Worm (Caenorhabditis elegans): Measurements from ENCODE around the gene vps-60.

Gene vps-60

DNA sequence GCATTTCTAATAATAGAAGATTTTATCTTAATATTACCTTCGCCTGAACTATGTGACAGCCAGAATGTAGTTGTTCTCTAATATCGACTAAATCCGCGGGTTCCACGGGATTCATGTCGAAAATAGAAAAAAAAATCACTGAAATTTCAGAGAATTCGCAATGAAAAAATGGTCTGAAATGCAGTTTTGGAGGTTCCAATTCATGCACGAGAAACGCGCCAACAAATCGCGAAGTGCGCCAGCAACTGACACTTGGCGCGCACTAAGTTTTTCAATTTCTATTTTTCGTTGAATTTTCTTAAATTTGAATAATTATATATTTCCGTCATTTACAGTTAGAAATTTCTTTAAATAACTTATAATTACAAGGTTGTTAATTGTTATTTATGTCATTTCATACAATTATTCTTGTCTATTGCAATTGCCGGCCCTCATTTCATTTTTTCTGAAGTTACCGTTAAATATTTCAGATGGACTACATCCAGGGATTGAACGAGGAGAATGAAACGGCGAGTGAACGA, 36.0 kb downstream of the vps-60 start, which contains the start of the genes F25G6.9 and symk-1 (continued):
- peak; percentile 80 for TF ChIP-seq irx-1 (tag; optimal IDR thresholded peaks at IDR 0.05)
- TF ChIP-seq nhr-71 (tag; optimal IDR thresholded peaks at IDR 0.05): peak; percentile 86
- peak; percentile 75 for TF ChIP-seq snpc-4 (tag; optimal IDR thresholded peaks at IDR 0.05)
- peak; percentile 87 for TF ChIP-seq mep-1 (tag; optimal IDR thresholded peaks at IDR 0.05)
- TF ChIP-seq efl-3 (GFP tag; optimal IDR thresholded peaks at IDR 0.05): no peak
- no peak for TF ChIP-seq nhr-76 (tag; optimal IDR thresholded peaks at IDR 0.05)
- no peak for TF ChIP-seq unc-62 (GFP tag; optimal IDR thresholded peaks at IDR 0.05)
- TF ChIP-seq egl-27 (tag; optimal IDR thresholded peaks at IDR 0.05): no peak

DNA sequence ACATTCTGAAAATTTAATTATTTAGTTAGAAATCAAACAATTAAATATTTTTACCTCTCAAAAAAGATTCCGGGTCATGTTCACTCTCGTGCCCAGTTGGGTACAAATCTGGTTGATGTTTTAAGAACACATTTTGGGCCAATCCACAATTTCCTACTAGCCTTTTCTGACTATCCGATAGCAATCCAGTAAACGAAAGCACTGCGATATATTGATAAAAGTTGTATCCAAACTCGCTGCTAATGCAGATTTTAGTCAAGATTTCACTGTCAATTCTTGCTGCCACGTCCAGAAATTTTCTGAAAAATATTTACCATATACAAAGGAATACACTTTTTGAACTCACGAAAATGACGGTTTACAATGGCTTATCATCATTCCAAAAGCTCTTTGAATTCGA, 36.8 kb downstream of the vps-60 start:
- TF ChIP-seq nhr-76 (tag; optimal IDR thresholded peaks at IDR 0.05) (no peak), lin-15B (tag; optimal IDR thresholded peaks at IDR 0.05) (no peak), nhr-47 (tag; optimal IDR thresholded peaks at IDR 0.05) (no peak), efl-1 (optimal IDR thresholded peaks at IDR 0.05) (no peak), efl-1 (GFP tag; optimal IDR thresholded peaks at IDR 0.05 in 1 of 2) (peak in 1 of 2 experiments; percentile 76), blmp-1 (tag; optimal IDR thresholded peaks at IDR 0.05) (no peak)

DNA sequence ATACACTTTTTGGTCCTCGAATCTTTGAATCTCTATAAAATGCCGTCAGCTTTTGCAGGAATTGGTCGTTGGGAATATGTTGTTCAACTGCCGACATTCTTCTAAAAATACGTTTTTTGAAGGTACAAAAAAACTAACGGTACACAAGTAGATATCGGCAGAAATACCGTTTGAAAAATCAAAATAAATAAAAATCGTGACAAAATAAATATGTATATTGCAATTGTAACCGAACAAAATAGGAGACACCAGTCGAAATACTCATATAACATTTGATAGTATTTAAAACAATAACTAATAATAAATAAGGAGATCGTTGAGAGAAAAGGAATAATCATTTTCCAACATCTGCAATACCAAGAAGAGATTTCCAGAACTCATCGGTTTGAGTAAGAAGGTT, 40.9 kb downstream of the vps-60 start, which contains the start of gene F25G6.8:
Gene F25G6.8, minus strand, starts transcription at position 101 of the 400 bp plus-strand sequence.
- TF ChIP-seq mef-2 (tag; optimal IDR thresholded peaks at IDR 0.05): no peak
- TF ChIP-seq aly-2 (tag; optimal IDR thresholded peaks at IDR 0.05): no peak
- no peak for TF ChIP-seq C16A3.4 (tag; optimal IDR thresholded peaks at IDR 0.05)
- no peak for TF ChIP-seq nhr-20 (tag; optimal IDR thresholded peaks at IDR 0.05)
- TF ChIP-seq elt-2 (tag; optimal IDR thresholded peaks at IDR 0.05): no peak
- no peak for TF ChIP-seq nhr-84 (tag; optimal IDR thresholded peaks at IDR 0.05)
- TF ChIP-seq efl-1 (optimal IDR thresholded peaks at IDR 0.05): no peak
- TF ChIP-seq efl-1 (GFP tag; optimal IDR thresholded peaks at IDR 0.05 in 1 of 2): no peak
- TF ChIP-seq tbx-2 (tag; optimal IDR thresholded peaks at IDR 0.05): no peak
- TF ChIP-seq lin-39 (tag; optimal IDR thresholded peaks at IDR 0.05): no peak
- TF ChIP-seq nhr-11 (tag; optimal IDR thresholded peaks at IDR 0.05): no peak
- TF ChIP-seq lin-13 (GFP tag; optimal IDR thresholded peaks at IDR 0.05): no peak
- no peak for TF ChIP-seq hlh-17 (GFP tag; optimal IDR thresholded peaks at IDR 0.05; ENCODE audit: borderline replicate concordance)
- no peak for TF ChIP-seq lin-15B (tag; optimal IDR thresholded peaks at IDR 0.05)
- TF ChIP-seq ceh-90 (tag; optimal IDR thresholded peaks at IDR 0.05): no peak
- TF ChIP-seq zag-1 (tag; optimal IDR thresholded peaks at IDR 0.05): no peak
- no peak for TF ChIP-seq unc-62 (GFP tag; optimal IDR thresholded peaks at IDR 0.05)
- TF ChIP-seq nhr-19 (GFP tag; conservative IDR thresholded peaks at IDR 0.05): no peak

DNA sequence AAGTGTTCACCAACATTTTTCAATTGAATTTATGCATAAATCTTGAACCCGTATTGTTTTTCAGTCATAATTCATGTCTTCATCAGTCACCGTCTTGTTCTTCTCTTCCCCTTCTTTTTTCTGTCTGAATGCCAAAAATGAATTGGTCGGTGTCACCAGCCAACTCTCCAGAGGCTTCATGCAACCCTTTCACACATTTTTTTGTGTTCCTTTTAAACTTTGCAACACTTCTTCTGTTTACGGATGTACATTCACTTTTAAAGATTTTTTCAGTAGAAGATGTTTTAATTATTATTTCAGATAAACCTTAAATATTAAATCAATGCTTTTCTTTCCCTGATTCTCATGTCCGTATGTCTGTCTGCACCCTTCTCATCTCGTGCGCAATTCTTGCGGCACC, 45.0 kb downstream of the vps-60 start, which contains the start of gene acr-16:
Gene acr-16, plus strand, starts transcription at position 301 of the 400 bp plus-strand sequence.
- TF ChIP-seq C34B4.2 (tag; optimal IDR thresholded peaks at IDR 0.05) (no peak), lin-39 (tag; optimal IDR thresholded peaks at IDR 0.05) (no peak), unc-98 (GFP tag; IDR thresholded peaks at IDR 0.05) (no peak), grh-1 (GFP tag; IDR thresholded peaks at IDR 0.05) (no peak), dsc-1 (tag; optimal IDR thresholded peaks at IDR 0.05) (no peak), fos-1 (tag; optimal IDR thresholded peaks at IDR 0.05) (no peak), Y116A8C.19 (tag; optimal IDR thresholded peaks at IDR 0.05; ENCODE audit: borderline replicate concordance) (no peak), fkh-8 (tag; optimal IDR thresholded peaks at IDR 0.05) (no peak)

DNA sequence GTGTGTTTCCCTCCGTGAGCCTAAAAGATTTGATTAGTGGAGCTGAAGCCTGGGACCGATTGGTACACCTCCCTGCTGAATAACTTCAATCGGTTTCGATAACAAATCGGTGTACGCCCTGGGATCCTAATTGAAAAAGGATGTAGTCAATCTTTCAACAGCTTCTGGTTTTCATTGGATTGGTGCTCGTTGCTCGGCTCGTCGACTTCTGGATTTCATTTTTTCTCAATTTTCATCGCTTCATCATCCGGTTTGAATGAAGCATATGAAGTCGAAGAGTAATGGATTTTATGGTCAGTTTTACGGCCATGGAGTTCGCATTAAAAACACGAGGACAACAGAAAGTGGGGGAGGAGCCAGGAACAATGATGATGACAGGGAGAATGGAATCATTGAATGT, 50.0 kb downstream of the vps-60 start:
- TF ChIP-seq ceh-90 (tag; optimal IDR thresholded peaks at IDR 0.05): no peak
- no peak for TF ChIP-seq xbp-1 (tag; optimal IDR thresholded peaks at IDR 0.05)
- no peak for TF ChIP-seq zip-4 (GFP tag; optimal IDR thresholded peaks at IDR 0.05)
- TF ChIP-seq tbx-2 (tag; optimal IDR thresholded peaks at IDR 0.05): peak; percentile 27
- TF ChIP-seq snpc-4 (tag; optimal IDR thresholded peaks at IDR 0.05): no peak
- TF ChIP-seq irx-1 (tag; optimal IDR thresholded peaks at IDR 0.05): no peak
- no peak for TF ChIP-seq unc-130 (tag; optimal IDR thresholded peaks at IDR 0.05)
- no peak for TF ChIP-seq nhr-19 (GFP tag; conservative IDR thresholded peaks at IDR 0.05)
- peak; percentile 89 for TF ChIP-seq fkh-4 (tag; optimal IDR thresholded peaks at IDR 0.05; ENCODE audit: borderline replicate concordance)
- no peak for TF ChIP-seq ztf-4 (tag; optimal IDR thresholded peaks at IDR 0.05)
- TF ChIP-seq dsc-1 (tag; optimal IDR thresholded peaks at IDR 0.05): peak; percentile 99
- no peak for TF ChIP-seq grh-1 (GFP tag; IDR thresholded peaks at IDR 0.05)
- no peak for TF ChIP-seq fos-1 (tag; optimal IDR thresholded peaks at IDR 0.05)
- TF ChIP-seq nhr-12 (tag; optimal IDR thresholded peaks at IDR 0.05): no peak
- TF ChIP-seq nhr-11 (tag; optimal IDR thresholded peaks at IDR 0.05): no peak

All from whole organism, L1 larva.